Fruit fly (Drosophila melanogaster): ENCODE results near the gene CG6414.

Gene CG6414

DNA sequence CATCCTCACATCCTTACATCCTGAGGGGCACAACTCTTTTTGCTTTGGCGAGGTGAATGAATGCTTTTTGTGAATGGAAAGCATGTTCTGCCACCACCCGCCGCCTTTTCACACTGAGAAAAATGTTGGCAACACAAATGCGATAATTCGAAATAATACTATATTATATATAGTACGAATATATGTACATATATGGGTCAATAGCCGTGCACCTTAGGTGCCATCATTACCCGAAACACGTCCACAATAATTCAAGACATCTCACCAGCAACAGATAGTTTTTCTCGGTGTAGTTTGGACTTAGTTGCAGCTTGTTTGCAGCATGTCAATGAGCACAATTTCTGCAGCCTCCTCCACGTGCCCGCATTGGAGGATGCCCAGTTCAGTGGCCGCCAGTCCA, 39.5 kb downstream of the CG6414 start:
- TF ChIP-seq CG1621 (tag; optimal IDR thresholded peaks at IDR 0.05) (peak; percentile 56), acj6 (GFP tag; optimal IDR thresholded peaks at IDR 0.05) (peak; percentile 61), Ets21C (GFP tag; optimal IDR thresholded peaks at IDR 0.05) (no peak), CG9139 (GFP tag; optimal IDR thresholded peaks at IDR 0.05) (peak; percentile 0), pdm3 (GFP tag; optimal IDR thresholded peaks at IDR 0.05) (peak; percentile 28), CG3919 (GFP tag; optimal IDR thresholded peaks at IDR 0.05) (peak; percentile 71), spab (GFP tag; optimal IDR thresholded peaks at IDR 0.05) (peak; percentile 52), Eip93F (GFP tag; optimal IDR thresholded peaks at IDR 0.05) (no peak), dsx (GFP tag; optimal IDR thresholded peaks at IDR 0.05; ENCODE audit: poor library complexity, severe bottlenecking) (peak; percentile 63), CG32006 (GFP tag; optimal IDR thresholded peaks at IDR 0.05) (peak; percentile 77), fkh (GFP tag; optimal IDR thresholded peaks at IDR 0.05) (no peak), Hr39 (GFP tag; optimal IDR thresholded peaks at IDR 0.05) (peak; percentile 12), achi (GFP tag; optimal IDR thresholded peaks at IDR 0.05) (peak; percentile 63), CG4318 (GFP tag; optimal IDR thresholded peaks at IDR 0.05) (peak; percentile 32), CG6276 (GFP tag; optimal IDR thresholded peaks at IDR 0.05) (peak; percentile 51), Smox (GFP tag; optimal IDR thresholded peaks at IDR 0.05) (no peak), CG31627 (GFP tag; optimal IDR thresholded peaks at IDR 0.05) (no peak), fd85E (GFP tag; optimal IDR thresholded peaks at IDR 0.05) (no peak), cyc (GFP tag; optimal IDR thresholded peaks at IDR 0.05) (peak; percentile 3), CG3032 (tag; optimal IDR thresholded peaks at IDR 0.05) (peak; percentile 54), Sox102F (GFP tag; optimal IDR thresholded peaks at IDR 0.05) (peak; percentile 27), vri (GFP tag; optimal IDR thresholded peaks at IDR 0.05) (no peak), Gug (GFP tag; IDR thresholded peaks at IDR 0.05) (peak; percentile 59), CG6854 (GFP tag; optimal IDR thresholded peaks at IDR 0.05) (no peak), Ets96B (tag; optimal IDR thresholded peaks at IDR 0.05) (peak; percentile 55), CG8119 (GFP tag; IDR thresholded peaks at IDR 0.05) (peak; percentile 71), topi (GFP tag; optimal IDR thresholded peaks at IDR 0.05) (peak; percentile 23), CG15336 (GFP tag; IDR thresholded peaks at IDR 0.05) (peak; percentile 76), CG11902 (GFP tag; optimal IDR thresholded peaks at IDR 0.05) (no peak), dac (GFP tag; optimal IDR thresholded peaks at IDR 0.05) (peak; percentile 36), CG11294 (GFP tag; IDR thresholded peaks at IDR 0.05) (peak; percentile 41; the same call in 1 of the 2 replicates), Sox14 (GFP tag; optimal IDR thresholded peaks at IDR 0.05) (peak; percentile 19), CG10669 (GFP tag; optimal IDR thresholded peaks at IDR 0.05) (peak; percentile 51), Eip78C (GFP tag) (peak; percentile 75), Met (GFP tag; optimal IDR thresholded peaks at IDR 0.05) (peak; percentile 27), ss (GFP tag; optimal IDR thresholded peaks at IDR 0.05) (peak; percentile 29 to 43), Hr38 (GFP tag; optimal IDR thresholded peaks at IDR 0.05) (no peak), net (GFP tag; optimal IDR thresholded peaks at IDR 0.05) (peak; percentile 27), lz (GFP tag; optimal IDR thresholded peaks at IDR 0.05) (peak; percentile 24), CG6792 (GFP tag; optimal IDR thresholded peaks at IDR 0.05) (no peak), CG7368 (GFP tag; optimal IDR thresholded peaks at IDR 0.05) (no peak), Blimp-1 (GFP tag; optimal IDR thresholded peaks at IDR 0.05) (no peak), OdsH (GFP tag; optimal IDR thresholded peaks at IDR 0.05) (peak; percentile 45), Sox15 (GFP tag; optimal IDR thresholded peaks at IDR 0.05) (no peak), CG10631 (GFP tag; optimal IDR thresholded peaks at IDR 0.05) (peak; percentile 57), CG16779 (tag; optimal IDR thresholded peaks at IDR 0.05) (peak; percentile 16), CG8632 (GFP tag; optimal IDR thresholded peaks at IDR 0.05) (peak; percentile 31), CG8319 (GFP tag; optimal IDR thresholded peaks at IDR 0.05) (no peak), eg (GFP tag; IDR thresholded peaks at IDR 0.05) (peak; percentile 70), CG34406 (GFP tag; optimal IDR thresholded peaks at IDR 0.05) (peak; percentile 29), fd59A (GFP tag; optimal IDR thresholded peaks at IDR 0.05) (peak; percentile 44), svp (GFP tag) (peak; percentile 54), Hr4 (GFP tag; optimal IDR thresholded peaks at IDR 0.05) (peak; percentile 64)

All from whole organism, prepupa.